Fruit fly (Drosophila melanogaster) whole organism, pupa: ENCODE data around the gene CG32813.

Source experiments
- Snoo ChIP-seq: fragments of 200-800 bp; sonication (Bioruptor generic); optimal IDR thresholded peaks from 3 replicates; lab custom pipeline; 2017; ENCODE audit warnings: missing biosample characterization, mild to moderate bottlenecking, missing genetic modification characterization, inconsistent platforms
- gl ChIP-seq: fragments of 200-800 bp; sonication (Bioruptor generic); optimal IDR thresholded peaks from 2 replicates; lab custom pipeline; 2018; ENCODE audit warnings: missing biosample characterization, mild to moderate bottlenecking, missing genetic modification characterization

dm6 chrX:1368949-1369348 is 11.8 kb upstream of the CG32813 start, which contains the start of gene CG14770:
- TF ChIP-seq gl (tag; lab: Kevin White, UChicago), result no peak
- TF ChIP-seq Snoo (tag; lab: Kevin White, UChicago), result no peak
